Worm (Caenorhabditis elegans) whole organism, mixed stage, embryonic: ENCODE results near the gene F38E11.6.

Experiments used
- M03D4.4 ChIP-seq: sonication (generic microtip); optimal IDR thresholded peaks from 2 replicates; lab custom pipeline; 2017; ENCODE audit warnings: mild to moderate bottlenecking, missing genetic modification characterization, missing compliant biosample characterization
- bed-3 ChIP-seq: fragments of 200-800 bp; sonication (Bioruptor generic); optimal IDR thresholded peaks from 3 replicates; lab custom pipeline; 2018; ENCODE audit warnings: mild to moderate bottlenecking, missing genetic modification characterization, moderate library complexity, missing compliant biosample characterization
- blmp-1 ChIP-seq: fragments of 150-350 bp; optimal IDR thresholded peaks from 2 replicates; lab custom pipeline; 2014; ENCODE audit warnings: missing biosample characterization, missing genetic modification characterization
- ceh-39 ChIP-seq: fragments of 150-350 bp; optimal IDR thresholded peaks from 2 replicates; lab custom pipeline; 2014; ENCODE audit warnings: missing biosample characterization, missing genetic modification characterization
- ceh-43 ChIP-seq: fragments of 200-800 bp; sonication (Bioruptor generic); optimal IDR thresholded peaks from 2 replicates; lab custom pipeline; 2018; ENCODE audit warnings: mild to moderate bottlenecking, missing genetic modification characterization, moderate library complexity, missing compliant biosample characterization
- ceh-83 ChIP-seq: fragments of 200-800 bp; sonication (Bioruptor generic); optimal IDR thresholded peaks from 2 replicates; lab custom pipeline; 2018; ENCODE audit warnings: mild to moderate bottlenecking, missing genetic modification characterization, missing compliant biosample characterization
- ces-1 ChIP-seq: fragments of 150-350 bp; optimal IDR thresholded peaks from 2 replicates; lab custom pipeline; 2014; ENCODE audit warnings: missing biosample characterization, missing genetic modification reagents, missing genetic modification characterization
- cnd-1 ChIP-seq: fragments of 200-800 bp; sonication (Bioruptor generic); optimal IDR thresholded peaks from 2 replicates; lab custom pipeline; 2018; ENCODE audit warnings: mild to moderate bottlenecking, missing genetic modification characterization, missing compliant biosample characterization
- drap-1 ChIP-seq: fragments of 200-800 bp; sonication (Bioruptor generic); optimal IDR thresholded peaks from 3 replicates; lab custom pipeline; 2018; ENCODE audit warnings: mild to moderate bottlenecking, missing genetic modification characterization, missing compliant biosample characterization
- elt-1 ChIP-seq: sonication (generic microtip); optimal IDR thresholded peaks from 2 replicates; lab custom pipeline; 2017; ENCODE audit warnings: missing genetic modification characterization, mild to moderate bottlenecking, missing compliant biosample characterization, antibody characterized with exemption, moderate library complexity, borderline replicate concordance; ENCODE audit not compliant: insufficient read depth
- elt-3 ChIP-seq: fragments of 150-350 bp; optimal IDR thresholded peaks from 2 replicates; lab custom pipeline; 2014; ENCODE audit warnings: missing biosample characterization, missing genetic modification characterization
- flh-1 ChIP-seq: fragments of 200-800 bp; sonication (Bioruptor generic); optimal IDR thresholded peaks from 2 replicates; lab custom pipeline; 2018; ENCODE audit warnings: mild to moderate bottlenecking, missing genetic modification characterization, moderate library complexity, missing compliant biosample characterization
- ham-2 ChIP-seq: fragments of 200-800 bp; sonication (Bioruptor generic); optimal IDR thresholded peaks from 2 replicates; lab custom pipeline; 2018; ENCODE audit warnings: mild to moderate bottlenecking, missing genetic modification characterization, missing compliant biosample characterization
- hlh-1 ChIP-seq: fragments of 150-350 bp; optimal IDR thresholded peaks from 2 replicates; lab custom pipeline; 2014; ENCODE audit warnings: missing biosample characterization, missing genetic modification reagents, missing genetic modification characterization
- lin-13 ChIP-seq: fragments of 150-350 bp; optimal IDR thresholded peaks from 2 replicates; lab custom pipeline; 2014; ENCODE audit warnings: missing biosample characterization, missing genetic modification characterization
- lin-32 ChIP-seq: fragments of 200-800 bp; sonication (Bioruptor generic); optimal IDR thresholded peaks from 2 replicates; lab custom pipeline; 2018; ENCODE audit warnings: mild to moderate bottlenecking, missing genetic modification characterization, missing compliant biosample characterization
- lsy-2 ChIP-seq: fragments of 150-350 bp; optimal IDR thresholded peaks from 2 replicates; lab custom pipeline; 2014; ENCODE audit warnings: missing biosample characterization, missing genetic modification characterization
- mep-1 ChIP-seq: fragments of 150-350 bp; optimal IDR thresholded peaks from 2 replicates; lab custom pipeline; 2017; ENCODE audit warnings: missing biosample characterization, missing genetic modification reagents, missing genetic modification characterization, inconsistent platforms
- nhr-12 ChIP-seq: fragments of 150-350 bp; optimal IDR thresholded peaks from 2 replicates; lab custom pipeline; 2014; ENCODE audit warnings: missing biosample characterization, missing genetic modification characterization
- nhr-2 ChIP-seq: fragments of 150-350 bp; optimal IDR thresholded peaks from 2 replicates; lab custom pipeline; 2014; ENCODE audit warnings: missing biosample characterization, missing genetic modification characterization
- nhr-237 ChIP-seq: fragments of 150-350 bp; optimal IDR thresholded peaks from 2 replicates; lab custom pipeline; 2014; ENCODE audit warnings: missing biosample characterization, missing genetic modification characterization
- nhr-76 ChIP-seq: sonication (generic microtip); optimal IDR thresholded peaks from 2 replicates; lab custom pipeline; 2017; ENCODE audit warnings: missing biosample characterization, missing genetic modification characterization
- pha-4 ChIP-seq: fragments of 150-350 bp; optimal IDR thresholded peaks from 2 replicates; lab custom pipeline; 2018; ENCODE audit warnings: missing biosample characterization, missing genetic modification reagents, missing genetic modification characterization
- sem-2 ChIP-seq: fragments of 200-800 bp; sonication (Bioruptor generic); optimal IDR thresholded peaks from 2 replicates; lab custom pipeline; 2018; ENCODE audit warnings: mild to moderate bottlenecking, missing genetic modification characterization, missing compliant biosample characterization
- snpc-4 ChIP-seq: fragments of 150-350 bp; optimal IDR thresholded peaks from 2 replicates; lab custom pipeline; 2014; ENCODE audit warnings: missing biosample characterization, missing genetic modification characterization
- sptf-1 ChIP-seq: sonication (generic microtip); optimal IDR thresholded peaks from 2 replicates; lab custom pipeline; 2017; ENCODE audit warnings: mild to moderate bottlenecking, missing genetic modification characterization, moderate library complexity, missing compliant biosample characterization
- tbx-8 ChIP-seq: fragments of 200-800 bp; sonication (Bioruptor generic); optimal IDR thresholded peaks from 2 replicates; lab custom pipeline; 2018; ENCODE audit warnings: mild to moderate bottlenecking, missing genetic modification characterization, moderate library complexity, missing compliant biosample characterization
- unc-120 ChIP-seq: sonication (generic microtip); optimal IDR thresholded peaks from 2 replicates; lab custom pipeline; 2017; ENCODE audit warnings: missing genetic modification characterization, missing compliant biosample characterization; ENCODE audit not compliant: poor library complexity, severe bottlenecking
- unc-39 ChIP-seq: fragments of 150-350 bp; optimal IDR thresholded peaks from 2 replicates; lab custom pipeline; 2014; ENCODE audit warnings: missing biosample characterization, missing genetic modification characterization
- unc-62 ChIP-seq: fragments of 150-350 bp; optimal IDR thresholded peaks from 2 replicates; lab custom pipeline; 2014; ENCODE audit warnings: missing biosample characterization, missing genetic modification reagents, missing genetic modification characterization
- zip-8 ChIP-seq: fragments of 150-350 bp; optimal IDR thresholded peaks from 2 replicates; lab custom pipeline; 2014; ENCODE audit warnings: missing biosample characterization, missing genetic modification characterization
- ztf-11 ChIP-seq: fragments of 150-350 bp; optimal IDR thresholded peaks from 2 replicates; lab custom pipeline; 2014; ENCODE audit warnings: missing biosample characterization, missing genetic modification characterization

F38E11.6 gene

DNA sequence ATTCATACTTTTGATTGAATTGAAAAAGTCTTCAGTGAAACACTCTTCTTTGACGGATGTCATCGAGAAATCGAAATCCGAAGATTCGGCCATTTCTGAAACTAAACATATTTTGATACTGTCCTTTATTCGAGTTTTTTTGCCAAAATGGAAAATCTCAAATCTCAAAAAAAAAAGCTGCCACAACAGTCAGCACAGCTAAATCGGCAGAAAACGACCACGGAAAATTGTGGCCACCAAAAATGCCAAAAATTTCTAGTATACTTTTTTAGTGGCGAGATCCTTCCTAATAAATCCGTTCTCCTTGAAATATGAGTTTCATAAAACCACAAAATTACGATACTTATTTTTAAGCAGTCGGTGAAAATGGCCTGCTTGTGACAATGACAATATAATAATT, 23.4 kb downstream of the F38E11.6 start, which contains the start of gene F38E11.9:
Gene F38E11.9 (minus strand): TSS at position 101 of the 400 bp plus-strand sequence.
- TF ChIP-seq hlh-1 (tag; lab: Kevin White, UChicago) (no peak), lin-32 (GFP tag; lab: Kevin White, UChicago) (no peak), ceh-39 (tag; lab: Kevin White, UChicago) (no peak), lsy-2 (tag; lab: Kevin White, UChicago) (no peak), elt-3 (no peak), unc-62 (GFP tag; lab: Kevin White, UChicago) (no peak), unc-120 (tag; lab: Kevin White, UChicago) (no peak), sem-2 (GFP tag; lab: Kevin White, UChicago) (no peak), elt-1 (tag; lab: Kevin White, UChicago) (no peak), nhr-12 (no peak), blmp-1 (no peak), ztf-11 (tag; lab: Kevin White, UChicago) (no peak), lin-13 (tag; lab: Kevin White, UChicago) (no peak), unc-39 (tag; lab: Kevin White, UChicago) (no peak), cnd-1 (tag; lab: Kevin White, UChicago) (no peak)

DNA sequence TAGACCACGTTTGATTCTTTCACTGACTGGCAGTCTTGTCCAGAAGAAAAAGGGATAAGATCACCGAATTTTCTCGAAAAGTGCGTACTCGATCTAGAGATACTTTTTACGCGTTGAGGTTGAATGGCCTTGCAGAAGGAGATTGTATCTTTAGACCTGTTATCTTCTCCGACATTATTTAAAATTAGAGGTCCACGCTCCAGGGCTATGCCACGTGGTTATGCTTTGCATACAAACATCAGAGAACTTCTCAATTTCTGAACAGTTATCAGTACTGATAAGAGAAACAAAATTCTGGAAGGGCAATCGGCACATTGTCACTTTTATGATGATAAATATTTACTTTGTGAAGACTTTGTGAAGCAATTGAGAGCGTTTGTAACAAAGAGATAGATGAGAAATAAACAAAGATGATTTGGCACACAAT, 25.2 kb downstream of the F38E11.6 start:
- TF ChIP-seq bed-3 (no peak), blmp-1 (no peak), elt-1 (tag; lab: Kevin White, UChicago) (peak; percentile 80)

DNA sequence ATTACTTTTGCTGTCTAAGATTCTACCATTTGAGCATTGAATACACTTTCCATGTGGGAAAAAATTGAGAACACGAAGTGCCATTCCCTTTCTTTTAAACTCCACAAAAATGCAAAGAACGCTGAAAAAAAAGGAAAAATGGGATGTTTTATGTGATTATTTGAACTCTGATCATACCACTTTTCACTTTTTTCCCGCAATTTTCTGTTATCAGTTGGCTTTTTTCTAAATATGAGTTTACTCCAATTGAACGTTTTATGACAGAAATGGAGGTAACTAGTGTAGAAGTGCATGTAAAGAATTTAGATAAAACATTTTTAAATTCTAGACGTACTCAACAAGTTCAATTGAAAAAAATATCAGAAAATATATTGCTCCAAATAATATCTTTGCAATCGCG, 25.9 kb downstream of the F38E11.6 start:
- no peak for TF ChIP-seq mep-1 (tag; lab: Kevin White, UChicago)
- no peak for TF ChIP-seq snpc-4
- TF ChIP-seq nhr-2 (tag; lab: Kevin White, UChicago): no peak
- TF ChIP-seq nhr-237 (tag; lab: Kevin White, UChicago): no peak
- TF ChIP-seq ceh-39 (tag; lab: Kevin White, UChicago): no peak
- no peak for TF ChIP-seq unc-62 (GFP tag; lab: Kevin White, UChicago)
- TF ChIP-seq sem-2 (GFP tag; lab: Kevin White, UChicago): no peak
- no peak for TF ChIP-seq drap-1 (GFP tag; lab: Kevin White, UChicago)
- no peak for TF ChIP-seq ceh-83
- no peak for TF ChIP-seq sptf-1
- no peak for TF ChIP-seq lin-13 (tag; lab: Kevin White, UChicago)
- no peak for TF ChIP-seq bed-3
- no peak for TF ChIP-seq ces-1
- no peak for TF ChIP-seq unc-120 (tag; lab: Kevin White, UChicago)
- no peak for TF ChIP-seq unc-39 (tag; lab: Kevin White, UChicago)
- TF ChIP-seq nhr-76 (tag; lab: Kevin White, UChicago): no peak
- no peak for TF ChIP-seq blmp-1
- no peak for TF ChIP-seq elt-3

- TF ChIP-seq ztf-11 (tag; lab: Kevin White, UChicago): no peak
- TF ChIP-seq lin-13 (tag; lab: Kevin White, UChicago): no peak
- no peak for TF ChIP-seq nhr-12
- no peak for TF ChIP-seq nhr-2 (tag; lab: Kevin White, UChicago)
- no peak for TF ChIP-seq lin-32 (GFP tag; lab: Kevin White, UChicago)
- no peak for TF ChIP-seq lsy-2 (tag; lab: Kevin White, UChicago)
- TF ChIP-seq M03D4.4: no peak
- TF ChIP-seq ceh-39 (tag; lab: Kevin White, UChicago): no peak
- TF ChIP-seq unc-62 (GFP tag; lab: Kevin White, UChicago): no peak
- TF ChIP-seq ceh-83: no peak
- no peak for TF ChIP-seq cnd-1 (tag; lab: Kevin White, UChicago)
- no peak for TF ChIP-seq ces-1
- TF ChIP-seq zip-8 (tag; lab: Kevin White, UChicago): no peak
- TF ChIP-seq tbx-8: no peak
- no peak for TF ChIP-seq flh-1 (GFP tag; lab: Kevin White, UChicago)
- TF ChIP-seq ceh-43 (GFP tag; lab: Kevin White, UChicago): no peak
- TF ChIP-seq pha-4: no peak
- TF ChIP-seq elt-1 (tag; lab: Kevin White, UChicago): no peak
- TF ChIP-seq snpc-4: no peak
These were observed 26.4 kb downstream of the F38E11.6 start, which contains the start of gene idh-1 for ce11 chrIV:9440880-9441336. Gene idh-1, minus strand, starts transcription at chrIV:9441107.

ce11 chrIV:9438753-9439152, 28.6 kb downstream of the F38E11.6 start:
- no peak for TF ChIP-seq nhr-12
- no peak for TF ChIP-seq ham-2 (GFP tag; lab: Kevin White, UChicago)
- no peak for TF ChIP-seq hlh-1 (tag; lab: Kevin White, UChicago)
- TF ChIP-seq snpc-4: no peak
- TF ChIP-seq, all 35 proteins: peak for 0
